Worm (Caenorhabditis elegans): ENCODE results near the gene F46C5.1.

Gene F46C5.1

ce11 chrII:8795227-8795626 is 25.8 kb downstream of the F46C5.1 start:
- TF ChIP-seq lin-39 (tag; optimal IDR thresholded peaks at IDR 0.05) (no peak), aly-2 (tag; optimal IDR thresholded peaks at IDR 0.05) (no peak), lin-11 (tag; optimal IDR thresholded peaks at IDR 0.05) (no peak), mab-5 (tag; optimal IDR thresholded peaks at IDR 0.05) (no peak), sma-9 (GFP tag; optimal IDR thresholded peaks at IDR 0.05) (peak; percentile 17), sma-9 (tag; optimal IDR thresholded peaks at IDR 0.05) (no peak), egl-27 (tag; optimal IDR thresholded peaks at IDR 0.05) (no peak)

ce11 chrII:8794072-8794471 is 26.9 kb downstream of the F46C5.1 start, which contains the start of gene F07H5.7:
Gene F07H5.7 (minus strand): TSS chrII:8794172.
- no peak for TF ChIP-seq R02D3.7 (tag; optimal IDR thresholded peaks at IDR 0.05)
- TF ChIP-seq unc-62 (GFP tag; optimal IDR thresholded peaks at IDR 0.05) = no peak
- no peak for TF ChIP-seq ztf-4 (tag; optimal IDR thresholded peaks at IDR 0.05)
- TF ChIP-seq sem-4 (tag; optimal IDR thresholded peaks at IDR 0.05) = no peak
- no peak for TF ChIP-seq nhr-77 (tag; optimal IDR thresholded peaks at IDR 0.05)
- TF ChIP-seq snpc-4 (tag; optimal IDR thresholded peaks at IDR 0.05) = no peak
- no peak for TF ChIP-seq nhr-10 (tag; optimal IDR thresholded peaks at IDR 0.05)
- no peak for TF ChIP-seq nhr-11 (tag; optimal IDR thresholded peaks at IDR 0.05)
- no peak for TF ChIP-seq skn-1 (tag; optimal IDR thresholded peaks at IDR 0.05)
- TF ChIP-seq peb-1 (tag; optimal IDR thresholded peaks at IDR 0.05) = no peak
- no peak for TF ChIP-seq nhr-12 (tag; optimal IDR thresholded peaks at IDR 0.05)
- TF ChIP-seq mdl-1 (tag; optimal IDR thresholded peaks at IDR 0.05) = no peak
- TF ChIP-seq lsy-2 (tag; optimal IDR thresholded peaks at IDR 0.05) = no peak
- no peak for TF ChIP-seq unc-39 (tag; optimal IDR thresholded peaks at IDR 0.05)
- no peak for TF ChIP-seq lin-11 (tag; optimal IDR thresholded peaks at IDR 0.05)
- TF ChIP-seq alr-1 (tag; optimal IDR thresholded peaks at IDR 0.05) = no peak
- TF ChIP-seq zag-1 (tag; optimal IDR thresholded peaks at IDR 0.05) = no peak

DNA sequence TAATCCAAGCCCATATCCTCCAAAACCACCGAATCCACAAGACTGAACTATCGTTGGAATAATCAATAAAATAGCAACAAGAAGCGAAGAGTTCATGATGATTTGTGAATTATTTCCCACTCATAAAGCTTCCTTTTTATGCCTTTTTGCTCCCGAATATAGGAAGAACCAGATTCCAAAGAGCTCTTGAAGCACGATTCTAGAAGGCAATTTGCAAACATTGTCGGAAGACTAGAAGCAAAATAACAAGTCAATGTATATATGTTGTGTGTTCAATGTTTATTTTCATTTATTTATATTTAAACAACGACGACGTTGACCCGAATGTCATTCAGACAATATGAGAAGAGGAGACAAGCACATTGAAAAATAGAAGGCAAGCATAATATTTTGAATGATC is 28.4 kb downstream of the F46C5.1 start, which contains the start of gene idpa-2:
Gene idpa-2, minus strand, starts transcription at position 101 of the 400 bp plus-strand sequence.
- TF ChIP-seq nhr-12 (tag; optimal IDR thresholded peaks at IDR 0.05) (no peak), nhr-6 (tag; optimal IDR thresholded peaks at IDR 0.05) (no peak), alr-1 (tag; optimal IDR thresholded peaks at IDR 0.05) (no peak), unc-39 (tag; optimal IDR thresholded peaks at IDR 0.05) (no peak), lin-39 (tag; optimal IDR thresholded peaks at IDR 0.05) (no peak), snpc-4 (tag; optimal IDR thresholded peaks at IDR 0.05) (no peak), nhr-23 (tag; optimal IDR thresholded peaks at IDR 0.05) (no peak), Y55F3AM.14 (GFP tag; optimal IDR thresholded peaks at IDR 0.05) (no peak)

ce11 chrII:8789828-8790558 is 31.0 kb downstream of the F46C5.1 start, which contains the start of gene F07H5.13:
Gene F07H5.13 (plus strand): TSS chrII:8790557.
- TF ChIP-seq gmeb-1 (tag; optimal IDR thresholded peaks at IDR 0.05) (no peak), sma-3 (GFP tag; optimal IDR thresholded peaks at IDR 0.05) (peak; percentile 63), ceh-82 (tag; optimal IDR thresholded peaks at IDR 0.05) (no peak), ama-1 (optimal IDR thresholded peaks at IDR 0.05) (no peak), unc-39 (tag; optimal IDR thresholded peaks at IDR 0.05) (no peak), crh-2 (tag; optimal IDR thresholded peaks at IDR 0.05) (peak; percentile 69), ceh-16 (tag; optimal IDR thresholded peaks at IDR 0.05) (no peak), lin-39 (tag; optimal IDR thresholded peaks at IDR 0.05) (no peak), lin-11 (tag; optimal IDR thresholded peaks at IDR 0.05) (no peak), Y55F3AM.14 (GFP tag; optimal IDR thresholded peaks at IDR 0.05) (peak; percentile 76), nhr-25 (tag; optimal IDR thresholded peaks at IDR 0.05) (peak; percentile 71), elt-3 (tag; optimal IDR thresholded peaks at IDR 0.05) (no peak), nhr-77 (tag; optimal IDR thresholded peaks at IDR 0.05) (no peak), ztf-4 (tag; optimal IDR thresholded peaks at IDR 0.05) (peak; percentile 71), nhr-129 (tag; optimal IDR thresholded peaks at IDR 0.05) (peak; percentile 22), ztf-11 (tag; optimal IDR thresholded peaks at IDR 0.05) (no peak), blmp-1 (tag; optimal IDR thresholded peaks at IDR 0.05; ENCODE audit: insufficient read depth) (no peak), mab-5 (tag; optimal IDR thresholded peaks at IDR 0.05) (no peak), snpc-4 (tag; optimal IDR thresholded peaks at IDR 0.05) (no peak), elt-1 (tag; optimal IDR thresholded peaks at IDR 0.05) (no peak), unc-55 (GFP tag; optimal IDR thresholded peaks at IDR 0.05) (peak; percentile 14), ztf-1 (GFP tag; conservative IDR thresholded peaks at IDR 0.05) (no peak), R02D3.7 (tag; optimal IDR thresholded peaks at IDR 0.05) (no peak), ZK546.5 (tag; optimal IDR thresholded peaks at IDR 0.05) (no peak), nhr-12 (tag; optimal IDR thresholded peaks at IDR 0.05) (peak; percentile 4), unc-62 (GFP tag; optimal IDR thresholded peaks at IDR 0.05) (no peak), dmd-4 (tag; optimal IDR thresholded peaks at IDR 0.05) (no peak), nhr-6 (tag; optimal IDR thresholded peaks at IDR 0.05) (no peak), zag-1 (tag; optimal IDR thresholded peaks at IDR 0.05) (no peak), lin-13 (GFP tag; optimal IDR thresholded peaks at IDR 0.05) (peak; percentile 54), F13H6.1 (tag; optimal IDR thresholded peaks at IDR 0.05) (peak; percentile 62), nhr-23 (tag; optimal IDR thresholded peaks at IDR 0.05) (no peak), mdl-1 (tag; optimal IDR thresholded peaks at IDR 0.05) (no peak), lsy-2 (tag; optimal IDR thresholded peaks at IDR 0.05) (peak in 1 of 2 experiments; percentile 63), skn-1 (tag; optimal IDR thresholded peaks at IDR 0.05) (no peak), sma-9 (GFP tag; optimal IDR thresholded peaks at IDR 0.05) (peak; percentile 56), sma-9 (tag; optimal IDR thresholded peaks at IDR 0.05) (no peak)

All from whole organism, L2 larva.